Worm (Caenorhabditis elegans) whole organism, L2 larva: Measurements from ENCODE around the gene ubc-21.
A peak's percentile ranks its signal among the peaks of the same experiment; 100 is the strongest.

Source experiments
- C34F6.9 ChIP-seq: fragments of 150-350 bp; optimal IDR thresholded peaks from 2 replicates; lab custom pipeline; 2014; ENCODE audit warnings: missing biosample characterization, missing genetic modification characterization
- F13H6.1 ChIP-seq: sonication (generic microtip); optimal IDR thresholded peaks from 2 replicates; lab custom pipeline; 2016; ENCODE audit warnings: missing genetic modification characterization, missing compliant biosample characterization
- R02D3.7 ChIP-seq: fragments of 150-350 bp; optimal IDR thresholded peaks from 2 replicates; lab custom pipeline; 2014; ENCODE audit warnings: missing biosample characterization, missing genetic modification characterization
- Y55F3AM.14 ChIP-seq: fragments of 200-800 bp; sonication (Bioruptor generic); optimal IDR thresholded peaks from 2 replicates; lab custom pipeline; 2018; ENCODE audit warnings: mild to moderate bottlenecking, missing genetic modification characterization, missing compliant biosample characterization
- alr-1 ChIP-seq: fragments of 150-350 bp; optimal IDR thresholded peaks from 2 replicates; lab custom pipeline; 2014; ENCODE audit warnings: missing biosample characterization, missing genetic modification characterization
- aly-2 ChIP-seq: fragments of 150-350 bp; optimal IDR thresholded peaks from 2 replicates; lab custom pipeline; 2014; ENCODE audit warnings: missing biosample characterization, missing genetic modification characterization
- crh-2 ChIP-seq: sonication (generic microtip); optimal IDR thresholded peaks from 2 replicates; lab custom pipeline; 2017; ENCODE audit warnings: missing biosample characterization, missing genetic modification characterization
- dmd-4 ChIP-seq: sonication (generic microtip); optimal IDR thresholded peaks from 2 replicates; lab custom pipeline; 2017; ENCODE audit warnings: missing biosample characterization, missing genetic modification characterization
- egl-27 ChIP-seq: sonication (generic microtip); optimal IDR thresholded peaks from 3 replicates; lab custom pipeline; 2017; ENCODE audit warnings: missing biosample characterization, missing genetic modification reagents, missing genetic modification characterization
- elt-3 ChIP-seq: sonication (generic microtip); optimal IDR thresholded peaks from 2 replicates; lab custom pipeline; 2017; ENCODE audit warnings: missing biosample characterization, missing genetic modification characterization
- fos-1 ChIP-seq: fragments of 150-350 bp; optimal IDR thresholded peaks from 2 replicates; lab custom pipeline; 2014; ENCODE audit warnings: missing biosample characterization, missing genetic modification characterization
- gmeb-1 ChIP-seq: fragments of 150-350 bp; optimal IDR thresholded peaks from 2 replicates; lab custom pipeline; 2014; ENCODE audit warnings: missing biosample characterization, missing genetic modification characterization
- lin-11 ChIP-seq: fragments of 150-350 bp; sonication (generic microtip); optimal IDR thresholded peaks from 2 replicates; lab custom pipeline; 2014; ENCODE audit warnings: missing biosample characterization, missing genetic modification characterization, inconsistent platforms, mixed read lengths
- lin-13 ChIP-seq: fragments of 150-350 bp; optimal IDR thresholded peaks from 2 replicates; lab custom pipeline; 2014; ENCODE audit warnings: missing biosample characterization, missing genetic modification reagents, missing genetic modification characterization
- lin-39 ChIP-seq: fragments of 150-350 bp; optimal IDR thresholded peaks from 2 replicates; lab custom pipeline; 2014; ENCODE audit warnings: missing biosample characterization, missing genetic modification reagents, missing genetic modification characterization
- lsy-2 ChIP-seq, 2 experiments: fragments of 150-350 bp in 1 of 2; sonication (generic microtip) in 1 of 2; optimal IDR thresholded peaks; 2 replicates each; lab custom pipeline; 2014 to 2017; ENCODE audit warnings: missing biosample characterization in 2 of 2, missing genetic modification characterization in 2 of 2
- mab-5 ChIP-seq: fragments of 150-350 bp; optimal IDR thresholded peaks from 2 replicates; lab custom pipeline; 2014; ENCODE audit warnings: missing biosample characterization, missing genetic modification characterization
- nhr-10 ChIP-seq: sonication (generic microtip); optimal IDR thresholded peaks from 2 replicates; lab custom pipeline; 2017; ENCODE audit warnings: missing biosample characterization, missing genetic modification characterization
- nhr-129 ChIP-seq: fragments of 150-350 bp; optimal IDR thresholded peaks from 2 replicates; lab custom pipeline; 2014; ENCODE audit warnings: missing biosample characterization, missing genetic modification characterization
- nhr-21 ChIP-seq: fragments of 150-350 bp; optimal IDR thresholded peaks from 2 replicates; lab custom pipeline; 2014; ENCODE audit warnings: missing biosample characterization, missing genetic modification characterization
- nhr-23 ChIP-seq: fragments of 150-350 bp; optimal IDR thresholded peaks from 2 replicates; lab custom pipeline; 2014; ENCODE audit warnings: missing biosample characterization, missing genetic modification reagents, missing genetic modification characterization
- nhr-237 ChIP-seq: fragments of 150-350 bp; optimal IDR thresholded peaks from 2 replicates; lab custom pipeline; 2014; ENCODE audit warnings: missing biosample characterization, missing genetic modification characterization
- nhr-25 ChIP-seq: fragments of 150-350 bp; sonication (generic microtip); optimal IDR thresholded peaks from 3 replicates; lab custom pipeline; 2014; ENCODE audit warnings: missing biosample characterization, missing genetic modification characterization
- nhr-6 ChIP-seq: fragments of 150-350 bp; optimal IDR thresholded peaks from 2 replicates; lab custom pipeline; 2014; ENCODE audit warnings: missing biosample characterization, missing genetic modification characterization
- nhr-77 ChIP-seq: fragments of 150-350 bp; optimal IDR thresholded peaks from 2 replicates; lab custom pipeline; 2014; ENCODE audit warnings: missing biosample characterization, missing genetic modification characterization
- peb-1 ChIP-seq: fragments of 150-350 bp; optimal IDR thresholded peaks from 2 replicates; lab custom pipeline; 2014; ENCODE audit warnings: missing biosample characterization, missing genetic modification characterization
- sem-4 ChIP-seq: fragments of 150-350 bp; optimal IDR thresholded peaks from 2 replicates; lab custom pipeline; 2014; ENCODE audit warnings: missing biosample characterization, missing genetic modification reagents, missing genetic modification characterization
- skn-1 ChIP-seq: sonication (generic microtip); optimal IDR thresholded peaks from 2 replicates; lab custom pipeline; 2017; ENCODE audit warnings: missing biosample characterization, missing genetic modification characterization
- sma-3 ChIP-seq: sonication (generic microtip); optimal IDR thresholded peaks from 2 replicates; lab custom pipeline; 2016; ENCODE audit warnings: missing genetic modification reagents, missing genetic modification characterization, missing compliant biosample characterization
- sma-9 ChIP-seq, 2 experiments: fragments of 150-350 bp in 1 of 2; sonication (generic microtip) in 1 of 2; optimal IDR thresholded peaks; 2 replicates each; lab custom pipeline; 2014 to 2016; ENCODE audit warnings: missing genetic modification characterization in 2 of 2, mild to moderate bottlenecking in 1 of 2, missing biosample characterization in 1 of 2, missing compliant biosample characterization in 1 of 2, missing genetic modification reagents in 1 of 2, moderate library complexity in 1 of 2
- unc-39 ChIP-seq: fragments of 150-350 bp; optimal IDR thresholded peaks from 2 replicates; lab custom pipeline; 2014; ENCODE audit warnings: missing biosample characterization, missing genetic modification characterization
- unc-55 ChIP-seq: fragments of 150-350 bp; sonication (generic microtip); optimal IDR thresholded peaks from 3 replicates; lab custom pipeline; 2014; ENCODE audit warnings: missing biosample characterization, missing genetic modification reagents, missing genetic modification characterization
- zag-1 ChIP-seq: fragments of 150-350 bp; optimal IDR thresholded peaks from 2 replicates; lab custom pipeline; 2014; ENCODE audit warnings: missing biosample characterization, missing genetic modification characterization
- ztf-1 ChIP-seq: fragments of 200-800 bp; sonication (Bioruptor generic); conservative IDR thresholded peaks from 2 replicates; pipeline ENCODE4 v1.3.6; 2022; ENCODE audit warnings: missing genetic modification characterization, missing compliant biosample characterization
- ztf-4 ChIP-seq: fragments of 150-350 bp; optimal IDR thresholded peaks from 2 replicates; lab custom pipeline; 2014; ENCODE audit warnings: missing biosample characterization, missing genetic modification characterization

ubc-21 gene

DNA sequence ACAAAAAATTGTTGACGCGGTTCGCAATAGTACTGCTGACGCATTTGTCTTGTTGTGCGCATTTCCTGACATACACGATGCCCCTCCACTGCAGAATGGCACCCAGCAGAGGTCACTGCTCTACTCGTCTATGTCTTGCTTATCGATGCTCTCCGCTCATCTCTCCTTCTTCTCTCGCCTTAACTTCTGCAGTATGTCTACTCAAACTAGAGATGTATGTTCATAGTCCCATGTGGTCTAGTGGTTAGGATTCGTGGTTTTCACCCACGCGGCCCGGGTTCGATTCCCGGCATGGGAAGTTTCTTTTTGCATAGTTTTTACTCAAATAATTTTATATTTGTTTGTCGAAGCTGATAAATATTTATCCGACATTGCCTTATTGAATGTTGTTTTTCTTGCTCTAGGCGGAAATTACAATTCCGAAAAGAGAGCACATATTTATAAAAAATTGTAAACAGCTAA is 33.5 kb upstream of the ubc-21 start, which contains the start of gene C28G1.2 (continued):
- TF ChIP-seq sma-9 (GFP tag; optimal IDR thresholded peaks at IDR 0.05; lab: Kevin White, UChicago) (peak; percentile 95), sma-9 (tag; optimal IDR thresholded peaks at IDR 0.05; lab: Kevin White, UChicago) (no peak), ztf-4 (tag; lab: Kevin White, UChicago) (peak; percentile 79), lin-39 (tag; lab: Kevin White, UChicago) (peak; percentile 57), lin-11 (peak; percentile 85), alr-1 (tag; lab: Kevin White, UChicago) (no peak)

DNA sequence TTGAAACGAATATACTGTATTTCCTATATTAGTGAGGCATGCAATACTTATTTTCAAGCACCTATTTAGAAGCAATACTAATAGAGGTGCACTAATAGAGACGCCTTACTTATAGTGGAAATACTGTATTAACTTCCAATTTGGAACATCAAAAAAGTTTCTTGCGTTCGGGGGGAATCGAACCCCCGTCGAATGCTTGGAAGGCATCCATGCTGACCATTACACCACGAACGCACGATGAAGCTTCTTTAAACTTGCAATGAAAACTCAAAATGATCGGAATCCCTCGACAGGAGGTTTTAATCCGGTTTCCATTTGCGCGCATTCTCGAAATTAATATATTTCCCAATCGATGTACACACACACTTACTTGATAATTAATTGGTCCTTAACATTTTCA is 31.2 kb upstream of the ubc-21 start:
- TF ChIP-seq skn-1 (tag; lab: Kevin White, UChicago) = no peak
- TF ChIP-seq Y55F3AM.14 (GFP tag; lab: Kevin White, UChicago) = no peak
- no peak for TF ChIP-seq ztf-1 (GFP tag; lab: Robert Waterston, UW)
- no peak for TF ChIP-seq aly-2 (tag; lab: Kevin White, UChicago)
- TF ChIP-seq alr-1 (tag; lab: Kevin White, UChicago) = no peak
- TF ChIP-seq nhr-23 (tag; lab: Kevin White, UChicago) = no peak
- no peak for TF ChIP-seq elt-3 (tag; lab: Kevin White, UChicago)
- TF ChIP-seq unc-39 = no peak
- TF ChIP-seq peb-1 = no peak
- no peak for TF ChIP-seq lin-13 (GFP tag; lab: Kevin White, UChicago)
- no peak for TF ChIP-seq egl-27 (tag; lab: Kevin White, UChicago)
- TF ChIP-seq nhr-21 (tag; lab: Kevin White, UChicago) = no peak
- TF ChIP-seq nhr-77 (tag; lab: Kevin White, UChicago) = no peak
- no peak for TF ChIP-seq mab-5 (tag; lab: Kevin White, UChicago)

- TF ChIP-seq elt-3 (tag; lab: Kevin White, UChicago) (no peak), nhr-129 (no peak), ztf-1 (GFP tag; lab: Robert Waterston, UW) (no peak), sem-4 (tag; lab: Kevin White, UChicago) (no peak), lsy-2 (tag; optimal IDR thresholded peaks at IDR 0.05; lab: Kevin White, UChicago) (no peak), aly-2 (tag; lab: Kevin White, UChicago) (no peak), skn-1 (tag; lab: Kevin White, UChicago) (no peak), nhr-25 (tag; lab: Kevin White, UChicago) (no peak), Y55F3AM.14 (GFP tag; lab: Kevin White, UChicago) (no peak), nhr-21 (tag; lab: Kevin White, UChicago) (no peak), C34F6.9 (tag; lab: Kevin White, UChicago) (no peak), nhr-237 (no peak), R02D3.7 (tag; lab: Kevin White, UChicago) (no peak), dmd-4 (tag; lab: Kevin White, UChicago) (no peak)
Measured at ce11 chrX:8843988-8844387, 25.4 kb upstream of the ubc-21 start, which contains the start of gene ubc-23. ubc-23 (plus strand) TSS chrX:8844288.

DNA sequence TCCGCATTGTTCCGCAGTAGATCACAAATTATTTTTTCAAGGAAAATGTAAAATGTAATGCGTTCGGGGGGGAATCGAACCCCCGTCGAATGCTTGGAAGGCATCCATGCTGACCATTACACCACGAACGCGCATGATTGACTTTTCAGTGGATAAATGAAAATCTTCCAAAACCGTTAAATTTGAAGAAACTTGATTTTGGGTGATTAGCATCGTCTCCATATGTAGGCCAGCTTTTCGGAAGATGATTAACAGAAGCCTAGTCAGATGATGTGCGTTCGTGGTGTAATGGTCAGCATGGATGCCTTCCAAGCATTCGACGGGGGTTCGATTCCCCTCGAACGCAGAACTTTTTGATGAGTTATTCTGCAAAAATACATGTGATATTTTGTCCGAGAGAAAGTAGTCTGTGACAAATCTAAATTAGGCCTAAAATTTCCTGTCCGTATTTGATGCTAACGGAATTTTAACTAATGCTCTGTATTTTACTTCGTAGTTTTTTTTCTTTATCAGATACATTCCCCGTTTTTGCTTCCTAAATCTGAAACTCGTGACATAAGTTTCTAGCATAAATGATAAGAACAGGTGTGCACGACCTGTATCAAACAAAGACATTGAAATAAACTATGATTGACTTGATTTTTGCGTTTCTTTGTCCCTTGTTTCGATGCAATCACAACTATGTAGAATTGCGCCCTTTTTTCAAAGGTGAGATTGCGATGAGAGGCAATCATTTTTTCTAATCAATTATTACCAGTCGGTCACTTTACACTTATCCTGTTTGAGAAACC is 22.8 kb upstream of the ubc-21 start, which contains the start of gene C28G1.10:
TSS of gene C28G1.10 (plus strand) at position 676 of the 791 bp plus-strand sequence.
- TF ChIP-seq nhr-10 (no peak), peb-1 (no peak), sma-3 (GFP tag; lab: Kevin White, UChicago) (no peak), gmeb-1 (tag; lab: Kevin White, UChicago) (peak; percentile 21), nhr-21 (tag; lab: Kevin White, UChicago) (peak; percentile 37), crh-2 (tag; lab: Kevin White, UChicago) (peak; percentile 23), R02D3.7 (tag; lab: Kevin White, UChicago) (no peak), lsy-2 (tag; optimal IDR thresholded peaks at IDR 0.05; lab: Kevin White, UChicago) (no peak), dmd-4 (tag; lab: Kevin White, UChicago) (no peak), fos-1 (tag; lab: Kevin White, UChicago) (peak; percentile 42)

ce11 chrX:8853524-8853923 is 15.9 kb upstream of the ubc-21 start, which contains the start of gene sprp-4:
sprp-4 (minus strand) TSS chrX:8853624.
- TF ChIP-seq F13H6.1 (tag; lab: Kevin White, UChicago) = no peak
- no peak for TF ChIP-seq ztf-4 (tag; lab: Kevin White, UChicago)
- no peak for TF ChIP-seq nhr-6 (tag; lab: Kevin White, UChicago)
- TF ChIP-seq egl-27 (tag; lab: Kevin White, UChicago) = no peak
- no peak for TF ChIP-seq zag-1 (tag; lab: Kevin White, UChicago)
- no peak for TF ChIP-seq lin-11
- TF ChIP-seq unc-55 (GFP tag; lab: Kevin White, UChicago) = no peak
- TF ChIP-seq nhr-10 = no peak
- no peak for TF ChIP-seq lsy-2 (tag; optimal IDR thresholded peaks at IDR 0.05; lab: Kevin White, UChicago)
- TF ChIP-seq, all 48 proteins: peak for 0
